Fruit fly (Drosophila melanogaster): Measurements from ENCODE around the gene Jon25Biii.

- no peak for TF ChIP-seq Dll (optimal IDR thresholded peaks at IDR 0.05)
- no peak for TF ChIP-seq EcR (GFP tag; optimal IDR thresholded peaks at IDR 0.05)
- no peak for TF ChIP-seq psq (optimal IDR thresholded peaks at IDR 0.05)
Measured at dm6 chr2L:4953086-4953570, 2.6 kb upstream of the Jon25Biii start, which contains the start of gene Jon25Bii.

Measured in whole organism.